Worm (Caenorhabditis elegans): ENCODE results near the gene ubc-13.

DNA sequence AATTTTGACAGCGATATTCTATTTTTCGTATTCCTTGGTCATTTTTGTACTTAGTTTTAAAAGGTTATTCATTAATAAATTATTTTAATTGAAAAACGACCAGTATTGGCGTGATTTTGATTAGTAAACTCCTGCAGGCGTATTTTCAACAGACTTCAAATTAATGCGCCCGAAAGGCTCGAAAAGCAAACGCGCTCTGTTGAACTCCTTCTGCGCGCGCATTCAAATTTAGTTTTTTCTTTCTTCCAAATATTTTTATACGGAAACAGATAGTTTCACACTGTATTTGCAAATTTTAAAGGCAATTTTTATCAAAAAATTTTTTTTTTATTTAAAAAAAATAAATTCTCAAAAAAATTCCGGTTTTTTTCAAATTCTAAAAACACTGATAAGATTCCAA lies 9.4 kb downstream of the ubc-13 start:
- TF ChIP-seq ama-1 (optimal IDR thresholded peaks at IDR 0.05), result no peak
- TF ChIP-seq aly-1 (tag; optimal IDR thresholded peaks at IDR 0.05), result no peak
- no peak for TF ChIP-seq hnd-1 (tag; optimal IDR thresholded peaks at IDR 0.05)
- no peak for TF ChIP-seq flt-1 (GFP tag; IDR thresholded peaks at IDR 0.05)
- no peak for TF ChIP-seq hmg-4 (GFP tag; optimal IDR thresholded peaks at IDR 0.05)
- no peak for TF ChIP-seq ets-7 (tag; optimal IDR thresholded peaks at IDR 0.05)
- no peak for TF ChIP-seq scrt-1 (GFP tag; IDR thresholded peaks at IDR 0.05)
- TF ChIP-seq tra-4 (tag; optimal IDR thresholded peaks at IDR 0.05), result no peak
